Worm (Caenorhabditis elegans): ENCODE data around the gene nfki-1.

Gene nfki-1

ce11 chrX:15354938-15355337, at the start of gene nfki-1:
Gene nfki-1, plus strand, starts transcription at chrX:15355238.
- TF ChIP-seq tbx-8 (GFP tag; optimal IDR thresholded peaks at IDR 0.05): no peak

ce11 chrX:15307677-15308076, 47.4 kb upstream of the nfki-1 start:
- TF ChIP-seq ham-2 (GFP tag; optimal IDR thresholded peaks at IDR 0.05) (peak; percentile 22), mls-2 (tag; optimal IDR thresholded peaks at IDR 0.05) (peak; percentile 65), unc-39 (tag; optimal IDR thresholded peaks at IDR 0.05) (no peak), ces-1 (GFP tag; optimal IDR thresholded peaks at IDR 0.05) (no peak)

ce11 chrX:15308685-15309084, 46.4 kb upstream of the nfki-1 start:
- no peak for TF ChIP-seq flh-1 (GFP tag; optimal IDR thresholded peaks at IDR 0.05)

ce11 chrX:15309138-15309537, 45.9 kb upstream of the nfki-1 start, which contains the start of gene nhr-91:
Gene nhr-91, plus strand, starts transcription at chrX:15309369.
- TF ChIP-seq nhr-2 (tag; optimal IDR thresholded peaks at IDR 0.05) (peak; percentile 65), nhr-28 (tag; optimal IDR thresholded peaks at IDR 0.05) (no peak), ham-2 (GFP tag; optimal IDR thresholded peaks at IDR 0.05) (no peak), elt-3 (tag; optimal IDR thresholded peaks at IDR 0.05) (no peak)

- TF ChIP-seq ham-2 (GFP tag; optimal IDR thresholded peaks at IDR 0.05) (peak; percentile 97), ceh-43 (GFP tag; optimal IDR thresholded peaks at IDR 0.05) (no peak), blmp-1 (tag; optimal IDR thresholded peaks at IDR 0.05) (peak; percentile 99), tbx-8 (GFP tag; optimal IDR thresholded peaks at IDR 0.05) (no peak), unc-62 (GFP tag; optimal IDR thresholded peaks at IDR 0.05) (peak; percentile 9), elt-1 (tag; optimal IDR thresholded peaks at IDR 0.05; ENCODE audit: borderline replicate concordance, insufficient read depth) (peak; percentile 47), unc-120 (tag; optimal IDR thresholded peaks at IDR 0.05; ENCODE audit: poor library complexity, severe bottlenecking) (no peak), lsy-2 (tag; optimal IDR thresholded peaks at IDR 0.05) (no peak), ceh-39 (tag; optimal IDR thresholded peaks at IDR 0.05) (no peak), mls-2 (tag; optimal IDR thresholded peaks at IDR 0.05) (peak; percentile 45), sptf-1 (tag; optimal IDR thresholded peaks at IDR 0.05) (peak; percentile 6)
Measured at ce11 chrX:15310330-15310776, 44.7 kb upstream of the nfki-1 start.

- TF ChIP-seq nhr-237 (tag; optimal IDR thresholded peaks at IDR 0.05) (no peak), mab-5 (tag; optimal IDR thresholded peaks at IDR 0.05) (no peak), M03D4.4 (tag; optimal IDR thresholded peaks at IDR 0.05) (no peak), ceh-43 (GFP tag; optimal IDR thresholded peaks at IDR 0.05) (no peak), tbx-8 (GFP tag; optimal IDR thresholded peaks at IDR 0.05) (no peak), sem-2 (GFP tag; optimal IDR thresholded peaks at IDR 0.05) (no peak), unc-39 (tag; optimal IDR thresholded peaks at IDR 0.05) (no peak), elt-3 (tag; optimal IDR thresholded peaks at IDR 0.05) (no peak), elt-1 (tag; optimal IDR thresholded peaks at IDR 0.05; ENCODE audit: borderline replicate concordance, insufficient read depth) (no peak)
Measured at ce11 chrX:15310986-15311385, 44.1 kb upstream of the nfki-1 start.

- TF ChIP-seq ham-2 (GFP tag; optimal IDR thresholded peaks at IDR 0.05) (no peak), ztf-11 (tag; optimal IDR thresholded peaks at IDR 0.05) (no peak), lin-13 (tag; optimal IDR thresholded peaks at IDR 0.05) (no peak), ceh-83 (GFP tag; optimal IDR thresholded peaks at IDR 0.05) (no peak), nhr-76 (tag; optimal IDR thresholded peaks at IDR 0.05) (no peak), nhr-12 (tag; optimal IDR thresholded peaks at IDR 0.05) (no peak), ces-1 (GFP tag; optimal IDR thresholded peaks at IDR 0.05) (no peak), hlh-1 (tag; optimal IDR thresholded peaks at IDR 0.05) (no peak), elt-3 (tag; optimal IDR thresholded peaks at IDR 0.05) (no peak), mep-1 (tag; optimal IDR thresholded peaks at IDR 0.05) (no peak), ceh-39 (tag; optimal IDR thresholded peaks at IDR 0.05) (no peak), ceh-43 (GFP tag; optimal IDR thresholded peaks at IDR 0.05) (no peak), lin-32 (GFP tag; optimal IDR thresholded peaks at IDR 0.05) (no peak), pha-4 (tag; optimal IDR thresholded peaks at IDR 0.05) (no peak), unc-39 (tag; optimal IDR thresholded peaks at IDR 0.05) (no peak), nhr-2 (tag; optimal IDR thresholded peaks at IDR 0.05) (no peak)
Measured at ce11 chrX:15312073-15312472, 43.0 kb upstream of the nfki-1 start.

All from whole organism, mixed stage, embryonic.